Worm (Caenorhabditis elegans) whole organism, L3 larva: ENCODE results near the gene F15A4.5.

Experiments used
- ZK546.5 ChIP-seq: sonication (generic microtip); optimal IDR thresholded peaks from 2 replicates; lab custom pipeline; 2017; ENCODE audit warnings: missing biosample characterization, missing genetic modification characterization
- aly-2 ChIP-seq: fragments of 150-350 bp; optimal IDR thresholded peaks from 2 replicates; lab custom pipeline; 2014; ENCODE audit warnings: missing biosample characterization, missing genetic modification characterization
- egl-27 ChIP-seq: sonication (generic microtip); optimal IDR thresholded peaks from 4 replicates; lab custom pipeline; 2017; ENCODE audit warnings: missing biosample characterization, missing genetic modification reagents, missing genetic modification characterization
- elt-1 ChIP-seq: fragments of 150-350 bp; optimal IDR thresholded peaks from 2 replicates; lab custom pipeline; 2014; ENCODE audit warnings: missing biosample characterization, missing genetic modification characterization
- fos-1 ChIP-seq: fragments of 150-350 bp; optimal IDR thresholded peaks from 2 replicates; lab custom pipeline; 2014; ENCODE audit warnings: missing biosample characterization, missing genetic modification characterization
- nhr-237 ChIP-seq: fragments of 150-350 bp; optimal IDR thresholded peaks from 2 replicates; lab custom pipeline; 2014; ENCODE audit warnings: missing biosample characterization, missing genetic modification characterization
- nhr-76 ChIP-seq: fragments of 150-350 bp; sonication (generic microtip); optimal IDR thresholded peaks from 5 replicates; lab custom pipeline; 2014; ENCODE audit warnings: missing biosample characterization, missing genetic modification characterization
- pha-4 ChIP-seq: fragments of 150-350 bp; optimal IDR thresholded peaks from 2 replicates; lab custom pipeline; 2014; ENCODE audit warnings: missing biosample characterization, missing genetic modification reagents, missing genetic modification characterization
- sea-2 ChIP-seq: fragments of 150-350 bp; sonication (generic microtip); optimal IDR thresholded peaks from 4 replicates; lab custom pipeline; 2014; ENCODE audit warnings: missing biosample characterization, missing genetic modification reagents, missing genetic modification characterization
- skn-1 ChIP-seq: fragments of 150-350 bp; optimal IDR thresholded peaks from 2 replicates; lab custom pipeline; 2014; ENCODE audit warnings: missing biosample characterization, missing genetic modification characterization
- snpc-4 ChIP-seq: fragments of 150-350 bp; optimal IDR thresholded peaks from 2 replicates; lab custom pipeline; 2014; ENCODE audit warnings: missing biosample characterization, missing genetic modification characterization
- unc-39 ChIP-seq: sonication (generic microtip); optimal IDR thresholded peaks from 4 replicates; lab custom pipeline; 2017; ENCODE audit warnings: missing biosample characterization, missing genetic modification characterization
- zag-1 ChIP-seq: fragments of 150-350 bp; optimal IDR thresholded peaks from 2 replicates; lab custom pipeline; 2014; ENCODE audit warnings: missing biosample characterization, missing genetic modification characterization
- ztf-11 ChIP-seq: fragments of 150-350 bp; optimal IDR thresholded peaks from 2 replicates; lab custom pipeline; 2014; ENCODE audit warnings: missing biosample characterization, missing genetic modification characterization

- TF ChIP-seq zag-1 (tag; lab: Kevin White, UChicago) (no peak), egl-27 (tag; lab: Kevin White, UChicago) (no peak), ZK546.5 (tag; lab: Kevin White, UChicago) (no peak), ztf-11 (tag; lab: Kevin White, UChicago) (no peak), sea-2 (GFP tag; lab: Kevin White, UChicago) (no peak), unc-39 (tag; lab: Kevin White, UChicago) (no peak), nhr-76 (tag; lab: Kevin White, UChicago) (no peak), pha-4 (tag; lab: Kevin White, UChicago) (no peak), aly-2 (tag; lab: Kevin White, UChicago) (no peak), skn-1 (tag; lab: Kevin White, UChicago) (no peak), snpc-4 (no peak), elt-1 (no peak), fos-1 (tag; lab: Kevin White, UChicago) (no peak), nhr-237 (no peak)
Measured at ce11 chrII:12502784-12503183, 31.7 kb upstream of the F15A4.5 start, which contains the start of gene ador-1.
